Worm (Caenorhabditis elegans): ENCODE data around the gene C04G6.13.

Gene C04G6.13

DNA sequence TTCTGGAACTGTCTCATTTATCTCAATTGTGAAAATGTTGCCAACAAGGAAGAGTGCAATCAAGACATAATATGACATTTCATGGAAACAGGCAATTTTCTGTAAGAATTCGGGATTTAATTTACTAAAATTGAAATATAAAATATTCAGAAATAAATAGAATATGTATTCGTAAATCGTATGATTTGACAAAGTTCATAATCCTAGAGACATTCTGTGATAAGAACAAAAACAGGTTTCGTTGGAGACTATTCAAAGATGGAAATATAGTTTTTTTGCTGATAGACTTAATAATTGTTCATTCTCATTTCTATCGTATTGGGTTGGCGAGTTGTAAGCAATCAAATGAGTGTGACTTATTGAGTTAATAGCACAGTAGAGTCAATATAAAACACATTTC, 36.0 kb upstream of the C04G6.13 start, which contains the start of gene C27A2.12:
C27A2.12 (minus strand) TSS at position 101 of the 400 bp plus-strand sequence.
- TF ChIP-seq pha-4 (tag; optimal IDR thresholded peaks at IDR 0.05), result no peak
- TF ChIP-seq unc-120 (tag; optimal IDR thresholded peaks at IDR 0.05; ENCODE audit: poor library complexity, severe bottlenecking), result no peak

DNA sequence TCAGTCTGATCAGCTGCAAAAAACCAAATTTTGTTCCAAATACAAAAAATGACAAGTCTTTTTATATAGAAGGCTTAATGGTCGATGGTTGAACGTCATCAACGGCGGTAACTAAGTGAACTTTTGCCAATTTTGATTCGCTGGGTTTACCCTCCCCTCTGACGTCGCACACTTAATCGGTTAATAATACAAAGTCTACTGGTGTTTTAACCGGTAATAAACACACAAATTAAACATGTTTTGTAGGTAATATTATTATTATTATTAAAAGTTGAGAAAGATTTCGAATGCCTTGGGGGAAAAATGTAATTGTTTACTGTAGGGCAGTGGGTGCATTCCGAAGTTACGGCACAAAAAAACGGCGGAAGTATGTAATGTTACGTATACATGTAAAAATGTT, 33.3 kb upstream of the C04G6.13 start, which contains the start of gene pho-12:
pho-12 (minus strand) TSS at position 101 of the 400 bp plus-strand sequence.
- TF ChIP-seq ceh-83 (GFP tag; optimal IDR thresholded peaks at IDR 0.05) (no peak), unc-120 (tag; optimal IDR thresholded peaks at IDR 0.05; ENCODE audit: poor library complexity, severe bottlenecking) (no peak), ham-2 (GFP tag; optimal IDR thresholded peaks at IDR 0.05) (no peak), ceh-43 (GFP tag; optimal IDR thresholded peaks at IDR 0.05) (no peak), nhr-28 (tag; optimal IDR thresholded peaks at IDR 0.05) (no peak), ces-1 (GFP tag; optimal IDR thresholded peaks at IDR 0.05) (no peak), unc-39 (tag; optimal IDR thresholded peaks at IDR 0.05) (no peak), bed-3 (GFP tag; optimal IDR thresholded peaks at IDR 0.05) (no peak), cnd-1 (tag; optimal IDR thresholded peaks at IDR 0.05) (no peak), ceh-39 (tag; optimal IDR thresholded peaks at IDR 0.05) (no peak)

DNA sequence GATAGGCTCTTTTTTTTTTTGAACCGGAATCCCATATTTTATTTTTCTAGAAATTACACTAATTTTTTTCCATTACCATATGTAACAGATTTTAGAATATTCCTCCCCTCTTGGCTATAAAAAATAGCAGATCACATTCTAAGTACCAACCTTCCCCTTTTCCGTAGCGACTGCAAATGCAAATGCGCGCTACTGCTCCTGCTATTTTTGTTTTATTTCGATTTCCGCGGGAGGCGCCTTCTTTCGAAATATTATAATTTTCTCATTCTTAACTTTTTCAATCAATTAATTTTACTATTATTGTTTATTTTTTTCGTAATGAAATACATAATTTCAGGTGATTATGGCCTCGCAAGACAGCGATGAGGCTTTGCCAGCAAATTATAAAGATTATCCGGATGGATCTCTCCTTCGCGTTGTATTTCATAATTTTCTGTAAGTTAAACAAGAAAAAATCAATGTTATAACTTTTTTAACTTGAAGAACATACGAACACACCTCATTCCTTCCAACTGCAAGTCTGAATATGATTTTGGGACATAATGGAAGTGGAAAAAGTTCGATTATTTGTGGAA, 32.2 kb upstream of the C04G6.13 start, which contains the start of gene smc-5:
smc-5 (plus strand) TSS at position 332 of the 575 bp plus-strand sequence.
- TF ChIP-seq mab-5 (tag; optimal IDR thresholded peaks at IDR 0.05) (no peak), ceh-39 (tag; optimal IDR thresholded peaks at IDR 0.05) (peak; percentile 42), unc-39 (tag; optimal IDR thresholded peaks at IDR 0.05) (no peak), tbx-8 (GFP tag; optimal IDR thresholded peaks at IDR 0.05) (no peak), nhr-28 (tag; optimal IDR thresholded peaks at IDR 0.05) (no peak), sem-2 (GFP tag; optimal IDR thresholded peaks at IDR 0.05) (no peak), pha-4 (tag; optimal IDR thresholded peaks at IDR 0.05) (peak; percentile 8), elt-1 (tag; optimal IDR thresholded peaks at IDR 0.05; ENCODE audit: borderline replicate concordance, insufficient read depth) (no peak), blmp-1 (tag; optimal IDR thresholded peaks at IDR 0.05) (no peak), nhr-2 (tag; optimal IDR thresholded peaks at IDR 0.05) (no peak), ceh-43 (GFP tag; optimal IDR thresholded peaks at IDR 0.05) (no peak), mls-2 (tag; optimal IDR thresholded peaks at IDR 0.05) (no peak), ztf-11 (tag; optimal IDR thresholded peaks at IDR 0.05) (no peak), drap-1 (GFP tag; optimal IDR thresholded peaks at IDR 0.05) (no peak), flh-1 (GFP tag; optimal IDR thresholded peaks at IDR 0.05) (no peak), nhr-12 (tag; optimal IDR thresholded peaks at IDR 0.05) (no peak), sptf-1 (tag; optimal IDR thresholded peaks at IDR 0.05) (no peak), unc-62 (GFP tag; optimal IDR thresholded peaks at IDR 0.05) (no peak), lin-13 (tag; optimal IDR thresholded peaks at IDR 0.05) (no peak), lin-32 (GFP tag; optimal IDR thresholded peaks at IDR 0.05) (no peak), elt-3 (tag; optimal IDR thresholded peaks at IDR 0.05) (no peak), mep-1 (tag; optimal IDR thresholded peaks at IDR 0.05) (peak; percentile 86), zip-8 (tag; optimal IDR thresholded peaks at IDR 0.05) (no peak), M03D4.4 (tag; optimal IDR thresholded peaks at IDR 0.05) (no peak), ces-1 (GFP tag; optimal IDR thresholded peaks at IDR 0.05) (peak; percentile 56), nhr-237 (tag; optimal IDR thresholded peaks at IDR 0.05) (peak; percentile 56), cnd-1 (tag; optimal IDR thresholded peaks at IDR 0.05) (no peak), bed-3 (GFP tag; optimal IDR thresholded peaks at IDR 0.05) (no peak), snpc-4 (tag; optimal IDR thresholded peaks at IDR 0.05) (no peak), lsy-2 (tag; optimal IDR thresholded peaks at IDR 0.05) (peak; percentile 85), nhr-76 (tag; optimal IDR thresholded peaks at IDR 0.05) (no peak), unc-120 (tag; optimal IDR thresholded peaks at IDR 0.05; ENCODE audit: poor library complexity, severe bottlenecking) (peak; percentile 26), ham-2 (GFP tag; optimal IDR thresholded peaks at IDR 0.05) (no peak), ceh-83 (GFP tag; optimal IDR thresholded peaks at IDR 0.05) (no peak), hlh-1 (tag; optimal IDR thresholded peaks at IDR 0.05) (peak; percentile 57)

DNA sequence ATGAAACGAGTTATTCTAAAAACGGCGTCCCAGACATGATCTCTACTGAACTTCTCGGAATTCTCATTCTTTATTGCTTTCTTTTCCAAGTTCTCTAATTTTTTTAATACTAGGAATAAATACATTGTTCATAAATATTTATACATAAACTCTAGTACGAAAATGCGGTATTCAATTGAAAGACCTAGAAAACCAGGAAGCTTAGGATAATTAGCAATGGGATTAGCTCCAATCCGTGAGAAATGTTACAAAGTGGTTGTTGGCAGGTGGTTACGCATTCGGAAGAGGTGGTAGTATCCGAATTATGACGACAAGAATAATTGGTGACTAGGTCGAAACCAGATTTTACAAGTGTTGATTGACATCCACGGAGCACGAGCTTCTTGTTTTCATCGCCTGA, 27.1 kb upstream of the C04G6.13 start:
- TF ChIP-seq drap-1 (GFP tag; optimal IDR thresholded peaks at IDR 0.05), result no peak
- no peak for TF ChIP-seq ztf-11 (tag; optimal IDR thresholded peaks at IDR 0.05)
- TF ChIP-seq snpc-4 (tag; optimal IDR thresholded peaks at IDR 0.05), result no peak
- no peak for TF ChIP-seq pha-4 (tag; optimal IDR thresholded peaks at IDR 0.05)
- no peak for TF ChIP-seq ceh-83 (GFP tag; optimal IDR thresholded peaks at IDR 0.05)

All from whole organism, mixed stage, embryonic.